Worm (Caenorhabditis elegans) whole organism, L4 larva: ENCODE results near the gene C29F9.5.

Experiments used
- D1046.2 ChIP-seq: fragments of 200-800 bp; sonication (Bioruptor generic); IDR thresholded peaks from 2 replicates; pipeline ENCODE4 v1.3.6; 2022; ENCODE audit warnings: missing genetic modification characterization, missing compliant biosample characterization
- F10B5.3 ChIP-seq: sonication (generic microtip); optimal IDR thresholded peaks from 2 replicates; lab custom pipeline; 2016; ENCODE audit warnings: mild to moderate bottlenecking, missing genetic modification characterization, missing compliant biosample characterization
- F26F4.8 ChIP-seq: fragments of 200-800 bp; sonication (Bioruptor generic); conservative IDR thresholded peaks from 2 replicates; pipeline ENCODE4 v1.3.6; 2022; ENCODE audit warnings: missing genetic modification characterization, missing compliant biosample characterization
- F44E2.7 ChIP-seq: fragments of 200-800 bp; sonication (Bioruptor generic); IDR thresholded peaks from 2 replicates; pipeline ENCODE4 v2.1.2; 2022; ENCODE audit warnings: missing genetic modification characterization, missing compliant biosample characterization
- Y75B8A.6 ChIP-seq: fragments of 200-800 bp; sonication (Bioruptor generic); IDR thresholded peaks from 2 replicates; pipeline ENCODE4 v1.3.6; 2022; ENCODE audit warnings: missing genetic modification reagents, missing genetic modification characterization, missing compliant biosample characterization
- aha-1 ChIP-seq: fragments of 150-350 bp; peaks from one replicate; lab custom pipeline; 2014; ENCODE audit warnings: missing biosample characterization, missing genetic modification characterization
- aly-2 ChIP-seq: sonication (generic microtip); optimal IDR thresholded peaks from 2 replicates; lab custom pipeline; 2018; ENCODE audit warnings: missing biosample characterization, missing genetic modification characterization
- ama-1 ChIP-seq: fragments of 150-350 bp; optimal IDR thresholded peaks from 2 replicates; lab custom pipeline; 2014; ENCODE audit warnings: inconsistent platforms, mixed read lengths
- ceh-20 ChIP-seq: fragments of 200-800 bp; sonication (Bioruptor generic); IDR thresholded peaks from 2 replicates; pipeline ENCODE4 v1.3.6; 2022; ENCODE audit warnings: missing genetic modification reagents, missing genetic modification characterization, missing compliant biosample characterization
- daf-12 ChIP-seq: fragments of 150-350 bp; optimal IDR thresholded peaks from 2 replicates; lab custom pipeline; 2014; ENCODE audit warnings: missing biosample characterization, missing genetic modification reagents, missing genetic modification characterization
- daf-16 ChIP-seq, 3 experiments: sonication (generic microtip); optimal IDR thresholded peaks; 2 replicates each; lab custom pipeline; 2016 to 2017; ENCODE audit warnings: missing genetic modification characterization in 3 of 3, missing genetic modification reagents in 3 of 3, mild to moderate bottlenecking in 2 of 3, missing compliant biosample characterization in 2 of 3, missing biosample characterization in 1 of 3, moderate library complexity in 1 of 3
- dmd-6 ChIP-seq: fragments of 200-800 bp; sonication (Bioruptor generic); IDR thresholded peaks from 2 replicates; pipeline ENCODE4 v1.3.6; 2022; ENCODE audit warnings: missing genetic modification reagents, missing genetic modification characterization, missing compliant biosample characterization
- duxl-1 ChIP-seq: sonication (generic microtip); optimal IDR thresholded peaks from 2 replicates; lab custom pipeline; 2016; ENCODE audit warnings: mild to moderate bottlenecking, missing genetic modification characterization, moderate library complexity, missing compliant biosample characterization; ENCODE audit not compliant: poor library complexity
- dve-1 ChIP-seq: sonication (generic microtip); optimal IDR thresholded peaks from 2 replicates; lab custom pipeline; 2017; ENCODE audit warnings: antibody characterized with exemption, mild to moderate bottlenecking, missing genetic modification characterization, missing compliant biosample characterization; ENCODE audit not compliant: insufficient read depth
- egl-43 ChIP-seq: fragments of 200-800 bp; sonication (Bioruptor generic); IDR thresholded peaks from 2 replicates; pipeline ENCODE4 v1.3.6; 2022; ENCODE audit warnings: missing genetic modification reagents, missing genetic modification characterization, missing compliant biosample characterization
- fkh-10 ChIP-seq: fragments of 150-350 bp; optimal IDR thresholded peaks from 2 replicates; lab custom pipeline; 2014; ENCODE audit warnings: missing biosample characterization, missing genetic modification reagents, missing genetic modification characterization
- gei-8 ChIP-seq: fragments of 200-800 bp; sonication (Bioruptor generic); optimal IDR thresholded peaks from 2 replicates; lab custom pipeline; 2018; ENCODE audit warnings: mild to moderate bottlenecking, missing genetic modification characterization, missing compliant biosample characterization
- hif-1 ChIP-seq, 2 experiments: sonication (generic microtip); optimal IDR thresholded peaks; 2 replicates each; lab custom pipeline; 2016 to 2017; ENCODE audit warnings: missing compliant biosample characterization in 2 of 2, missing genetic modification characterization in 2 of 2, missing genetic modification reagents in 2 of 2, missing genotype in 2 of 2, mild to moderate bottlenecking in 1 of 2
- hlh-11 ChIP-seq: fragments of 200-800 bp; sonication (Bioruptor generic); optimal IDR thresholded peaks from 2 replicates; lab custom pipeline; 2018; ENCODE audit warnings: mild to moderate bottlenecking, missing genetic modification characterization, missing compliant biosample characterization
- lin-13 ChIP-seq: fragments of 150-350 bp; optimal IDR thresholded peaks from 2 replicates; lab custom pipeline; 2014; ENCODE audit warnings: missing biosample characterization, missing genetic modification reagents, missing genetic modification characterization
- lin-29 ChIP-seq: fragments of 200-800 bp; sonication (Bioruptor generic); IDR thresholded peaks from 2 replicates; pipeline ENCODE4 v1.3.6; 2022; ENCODE audit warnings: missing genetic modification reagents, missing genetic modification characterization, missing compliant biosample characterization
- lin-38 ChIP-seq: fragments of 200-800 bp; sonication (Bioruptor generic); IDR thresholded peaks from 2 replicates; pipeline ENCODE4 v1.3.6; 2022; ENCODE audit warnings: missing genetic modification reagents, missing genetic modification characterization, missing compliant biosample characterization
- lin-39 ChIP-seq: fragments of 150-350 bp; optimal IDR thresholded peaks from 2 replicates; lab custom pipeline; 2014; ENCODE audit warnings: missing biosample characterization, missing genetic modification reagents, missing genetic modification characterization
- madf-5 ChIP-seq, 2 experiments: fragments of 200-800 bp; sonication (Bioruptor generic); IDR thresholded peaks; 2 replicates each; pipeline ENCODE4 v1.3.6; 2022; ENCODE audit warnings: missing compliant biosample characterization in 2 of 2, missing genetic modification characterization in 2 of 2
- madf-9 ChIP-seq: fragments of 200-800 bp; sonication (Bioruptor generic); conservative IDR thresholded peaks from 2 replicates; pipeline ENCODE4 v1.3.6; 2022; ENCODE audit warnings: missing genetic modification reagents, missing genetic modification characterization, missing compliant biosample characterization
- mdl-1 ChIP-seq, 2 experiments: fragments of 150-350 bp in 1 of 2; sonication (generic microtip) in 1 of 2; optimal IDR thresholded peaks; 2 replicates each; lab custom pipeline; 2014 to 2017; ENCODE audit warnings: missing biosample characterization in 2 of 2, missing genetic modification characterization in 2 of 2
- mxl-3 ChIP-seq: fragments of 200-800 bp; sonication (Bioruptor generic); optimal IDR thresholded peaks from 2 replicates; lab custom pipeline; 2018; ENCODE audit warnings: mild to moderate bottlenecking, missing genetic modification characterization, missing compliant biosample characterization
- nhr-25 ChIP-seq: sonication (generic microtip); optimal IDR thresholded peaks from 2 replicates; lab custom pipeline; 2017; ENCODE audit warnings: missing genetic modification characterization, mild to moderate bottlenecking, missing compliant biosample characterization, antibody characterized with exemption, moderate library complexity, borderline replicate concordance; ENCODE audit not compliant: insufficient read depth
- nhr-28 ChIP-seq: fragments of 150-350 bp; optimal IDR thresholded peaks from 2 replicates; lab custom pipeline; 2014; ENCODE audit warnings: missing biosample characterization, missing genetic modification characterization
- nhr-77 ChIP-seq: fragments of 150-350 bp; optimal IDR thresholded peaks from 2 replicates; lab custom pipeline; 2014; ENCODE audit warnings: missing biosample characterization, missing genetic modification characterization
- pha-4 ChIP-seq, 2 experiments: fragments of 150-350 bp in 1 of 2; fragments of 200-800 bp in 1 of 2; sonication (Bioruptor generic) in 1 of 2; IDR thresholded peaks in 1 of 2; optimal IDR thresholded peaks in 1 of 2; 2 replicates each; pipeline versions ENCODE4 v1.3.6 to Lab custom; 2014 to 2022; ENCODE audit warnings: missing genetic modification characterization in 2 of 2, missing genetic modification reagents in 2 of 2, missing biosample characterization in 1 of 2, missing compliant biosample characterization in 1 of 2
- pqm-1 ChIP-seq: sonication (generic microtip); optimal IDR thresholded peaks from 2 replicates; lab custom pipeline; 2017; ENCODE audit warnings: missing biosample characterization, missing genetic modification characterization
- sdz-12 ChIP-seq: fragments of 200-800 bp; sonication (Bioruptor generic); optimal IDR thresholded peaks from 2 replicates; lab custom pipeline; 2018; ENCODE audit warnings: mild to moderate bottlenecking, missing genetic modification characterization, missing compliant biosample characterization
- set-16 ChIP-seq: fragments of 200-800 bp; sonication (Bioruptor generic); IDR thresholded peaks from 2 replicates; pipeline ENCODE4 v1.3.6; 2022; ENCODE audit warnings: missing genetic modification reagents, missing genetic modification characterization, missing compliant biosample characterization
- snpc-1.2 ChIP-seq: fragments of 200-800 bp; sonication (Bioruptor generic); IDR thresholded peaks from 2 replicates; pipeline ENCODE4 v1.3.6; 2022; ENCODE audit warnings: missing genetic modification reagents, missing genetic modification characterization, missing compliant biosample characterization
- snpc-4 ChIP-seq: fragments of 150-350 bp; optimal IDR thresholded peaks from 2 replicates; lab custom pipeline; 2014; ENCODE audit warnings: missing biosample characterization, missing genetic modification characterization
- spr-3 ChIP-seq: fragments of 200-800 bp; sonication (Bioruptor generic); optimal IDR thresholded peaks from 2 replicates; lab custom pipeline; 2018; ENCODE audit warnings: mild to moderate bottlenecking, missing genetic modification characterization, missing compliant biosample characterization
- unc-39 ChIP-seq: sonication (generic microtip); optimal IDR thresholded peaks from 2 replicates; lab custom pipeline; 2017; ENCODE audit warnings: missing biosample characterization, missing genetic modification characterization
- vab-7 ChIP-seq: fragments of 200-800 bp; sonication (Bioruptor generic); IDR thresholded peaks from 2 replicates; pipeline ENCODE4 v1.3.6; 2022; ENCODE audit warnings: missing genetic modification reagents, missing genetic modification characterization, missing compliant biosample characterization
- zfp-2 ChIP-seq: sonication (generic microtip); optimal IDR thresholded peaks from 2 replicates; lab custom pipeline; 2016; ENCODE audit warnings: mild to moderate bottlenecking, missing genetic modification characterization, missing compliant biosample characterization
- zfp-3 ChIP-seq: fragments of 200-800 bp; sonication (Bioruptor generic); conservative IDR thresholded peaks from 2 replicates; pipeline ENCODE4 v1.3.6; 2022; ENCODE audit warnings: missing genetic modification reagents, missing genetic modification characterization, missing compliant biosample characterization
- zip-11 ChIP-seq: fragments of 200-800 bp; sonication (Bioruptor generic); IDR thresholded peaks from 2 replicates; pipeline ENCODE4 v1.3.6; 2022; ENCODE audit warnings: missing genetic modification characterization, missing compliant biosample characterization
- zip-2 ChIP-seq: fragments of 150-350 bp; optimal IDR thresholded peaks from 2 replicates; lab custom pipeline; 2014; ENCODE audit warnings: missing biosample characterization, missing genetic modification characterization

Gene C29F9.5

DNA sequence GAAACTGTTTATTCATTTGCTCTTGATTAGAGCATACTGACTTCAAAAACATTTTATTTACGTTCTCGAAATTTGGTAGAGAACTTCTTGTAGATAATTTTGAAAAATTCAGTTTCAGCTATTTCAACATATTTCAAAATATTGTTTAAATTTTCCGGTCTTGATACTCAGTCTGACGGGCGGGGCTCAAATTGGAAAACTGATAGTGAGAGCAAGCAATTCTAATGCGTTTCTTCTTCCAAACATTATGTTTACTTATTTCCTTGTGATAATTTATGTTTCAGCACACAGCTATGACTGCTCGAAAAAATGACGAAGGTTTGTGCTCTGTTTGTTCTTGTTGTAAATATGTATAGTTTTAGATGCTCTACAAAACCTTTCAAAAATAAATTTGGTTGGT, 2.9 kb downstream of the C29F9.5 start, which contains the start of gene pals-24 (continued):
- TF ChIP-seq dmd-6 (GFP tag; lab: Robert Waterston, UW) (peak; percentile 59), mdl-1 (tag; optimal IDR thresholded peaks at IDR 0.05; lab: Kevin White, UChicago) (no peak), dve-1 (tag; lab: Kevin White, UChicago) (peak; percentile 61), madf-9 (GFP tag; lab: Robert Waterston, UW) (no peak), zip-2 (tag; lab: Kevin White, UChicago) (peak; percentile 46), ama-1 (no peak), set-16 (no peak)
- TF ChIP-seq, all 104 proteins: peak for 10

DNA sequence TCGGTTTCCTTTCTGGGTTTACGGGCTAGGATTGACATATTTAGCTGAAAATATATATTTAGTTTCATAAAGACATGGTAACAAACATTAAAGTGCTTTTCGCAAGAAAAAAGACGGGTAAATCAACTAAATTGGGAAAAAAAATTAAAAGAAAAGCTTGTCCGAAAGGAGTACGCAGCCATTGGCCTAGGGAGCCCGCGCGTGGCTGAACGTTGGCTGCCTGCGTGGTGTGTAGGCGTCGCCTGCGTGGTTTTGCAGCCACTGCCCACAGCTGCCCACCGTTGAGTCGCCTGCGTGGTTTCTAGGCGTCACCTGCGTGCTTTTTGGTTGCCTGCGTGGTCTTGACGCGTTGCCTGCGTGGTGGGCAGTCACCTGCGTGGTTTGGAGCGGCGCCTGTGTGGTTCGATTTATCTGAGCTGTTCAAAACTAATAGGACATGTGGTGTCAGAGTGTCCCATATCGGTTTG, 4.7 kb downstream of the C29F9.5 start, which contains the start of gene C29F9.12:
Gene C29F9.12 (minus strand): TSS at position 51 of the 467 bp plus-strand sequence.
- TF ChIP-seq set-16 (peak; percentile 82), egl-43 (GFP tag; lab: Robert Waterston, UW) (0 out of 2 replicates have a peak, but pooled peaks have one; percentile 23)

DNA sequence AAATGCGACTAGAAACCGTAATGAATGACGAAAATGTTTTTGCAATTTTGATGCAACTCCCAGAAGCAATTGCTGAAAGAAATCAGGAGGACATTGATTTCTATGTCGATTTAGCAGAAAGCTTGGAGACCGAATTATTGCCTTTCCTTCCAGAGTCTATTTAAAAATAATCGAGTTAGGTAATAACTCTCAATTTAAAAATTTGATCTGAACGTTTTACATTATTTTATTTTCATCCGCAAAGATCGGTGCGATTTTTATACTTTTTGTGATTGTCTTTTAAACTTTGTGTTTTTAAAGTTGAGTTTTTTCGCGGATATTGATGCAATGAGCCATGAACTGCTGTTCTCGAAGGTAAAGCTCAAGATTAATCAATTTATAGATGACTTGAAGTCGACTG, 7.2 kb downstream of the C29F9.5 start, which contains the start of gene pals-23:
Gene pals-23 (plus strand): TSS at position 301 of the 400 bp plus-strand sequence.
- TF ChIP-seq lin-13 (GFP tag; lab: Kevin White, UChicago) (no peak), F10B5.3 (tag; lab: Kevin White, UChicago) (no peak), vab-7 (no peak), snpc-1.2 (GFP tag; lab: Robert Waterston, UW) (no peak), zfp-3 (GFP tag; lab: Robert Waterston, UW) (no peak), zip-2 (tag; lab: Kevin White, UChicago) (no peak), spr-3 (no peak), gei-8 (GFP tag; lab: Kevin White, UChicago) (no peak), aly-2 (tag; lab: Kevin White, UChicago) (no peak), fkh-10 (GFP tag; lab: Kevin White, UChicago) (no peak), lin-39 (tag; lab: Kevin White, UChicago) (no peak), duxl-1 (tag; lab: Kevin White, UChicago) (no peak), F44E2.7 (GFP tag; lab: Robert Waterston, UW) (no peak), aha-1 (tag; lab: Kevin White, UChicago) (no peak), hif-1 (tag; optimal IDR thresholded peaks at IDR 0.05; lab: Kevin White, UChicago) (no peak), pha-4 (GFP tag; IDR thresholded peaks at IDR 0.05; lab: Robert Waterston, UW) (no peak), pha-4 (tag; optimal IDR thresholded peaks at IDR 0.05; lab: Kevin White, UChicago) (no peak), Y75B8A.6 (GFP tag; lab: Robert Waterston, UW) (no peak), madf-5 (GFP tag; IDR thresholded peaks at IDR 0.05; lab: Robert Waterston, UW) (no peak), unc-39 (tag; lab: Kevin White, UChicago) (no peak), nhr-77 (no peak)

DNA sequence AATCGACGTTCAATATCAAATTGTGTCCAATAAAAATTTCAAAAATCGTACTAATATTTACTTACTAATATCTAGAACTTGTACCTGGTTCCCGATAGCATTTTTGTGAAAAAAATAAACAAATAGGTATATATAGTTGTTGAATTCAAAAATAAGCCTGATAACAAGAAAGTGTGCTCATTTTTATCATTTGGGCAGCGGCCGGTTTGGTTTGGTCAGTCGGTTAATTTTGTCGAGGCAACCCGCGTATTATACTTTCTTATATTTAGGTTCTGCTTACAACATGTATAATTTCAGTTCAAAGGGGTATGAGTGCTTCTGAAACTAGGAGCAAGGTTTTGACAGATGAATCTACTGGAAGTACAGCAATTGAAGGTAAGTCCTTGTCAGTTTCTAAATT, 13.3 kb downstream of the C29F9.5 start, which contains the start of the genes nhr-280 and C29F9.2:
Gene nhr-280 (minus strand): TSS at position 101 of the 400 bp plus-strand sequence.
Gene C29F9.2 (plus strand): TSS at position 298 of the 400 bp plus-strand sequence.
- TF ChIP-seq zip-2 (tag; lab: Kevin White, UChicago): no peak
- TF ChIP-seq ceh-20: no peak
- TF ChIP-seq zip-11 (GFP tag; lab: Robert Waterston, UW): no peak
- no peak for TF ChIP-seq madf-9 (GFP tag; lab: Robert Waterston, UW)
- no peak for TF ChIP-seq lin-38 (GFP tag; lab: Robert Waterston, UW)
- peak; percentile 40 for TF ChIP-seq dve-1 (tag; lab: Kevin White, UChicago)
- TF ChIP-seq nhr-28 (tag; lab: Kevin White, UChicago): no peak
- TF ChIP-seq sdz-12: no peak
- no peak for TF ChIP-seq daf-12 (tag; lab: Kevin White, UChicago)
- TF ChIP-seq mxl-3 (GFP tag; lab: Kevin White, UChicago): no peak
- no peak for TF ChIP-seq egl-43 (GFP tag; lab: Robert Waterston, UW)
- no peak for TF ChIP-seq snpc-4 (tag; lab: Kevin White, UChicago)
- no peak for TF ChIP-seq F26F4.8 (GFP tag; lab: Robert Waterston, UW)
- TF ChIP-seq zfp-2: no peak
- no peak for TF ChIP-seq nhr-25
- no peak for TF ChIP-seq dmd-6 (GFP tag; lab: Robert Waterston, UW)
- TF ChIP-seq vab-7: no peak
- TF ChIP-seq pqm-1 (tag; lab: Kevin White, UChicago): peak; percentile 10
- peak; percentile 13 for TF ChIP-seq hlh-11 (tag; lab: Kevin White, UChicago)
- TF ChIP-seq daf-16 (GFP tag; optimal IDR thresholded peaks at IDR 0.05; lab: Kevin White, UChicago): no peak
- peak; percentile 78 for TF ChIP-seq daf-16 (tag; optimal IDR thresholded peaks at IDR 0.05; lab: Kevin White, UChicago)
- TF ChIP-seq D1046.2 (GFP tag; lab: Robert Waterston, UW): no peak
- TF ChIP-seq lin-29: no peak
